Worm (Caenorhabditis elegans) whole organism, L1 larva: ENCODE measurements around the gene dgk-2.

ENCODE experiments used
- fkh-8 ChIP-seq: sonication (generic microtip); optimal IDR thresholded peaks from 2 replicates; lab custom pipeline; 2016; ENCODE audit warnings: mild to moderate bottlenecking, missing genetic modification characterization, missing compliant biosample characterization
- ztf-11 ChIP-seq, 2 experiments: sonication (generic microtip); optimal IDR thresholded peaks; 2 replicates each; lab custom pipeline; 2016 to 2017; ENCODE audit warnings: missing genetic modification characterization in 2 of 2, missing biosample characterization in 1 of 2, missing compliant biosample characterization in 1 of 2

- no peak for TF ChIP-seq ztf-11 (tag; optimal IDR thresholded peaks at IDR 0.05; lab: Kevin White, UChicago)
- TF ChIP-seq fkh-8 (tag; lab: Kevin White, UChicago) = no peak
Measured at ce11 chrX:4524844-4525243, 20.7 kb upstream of the dgk-2 start.
